Fruit fly (Drosophila melanogaster) whole organism, prepupa: Measurements from ENCODE around the gene TwdlL.

Experiments
- CG6276 ChIP-seq: fragments of 200-800 bp; sonication (Bioruptor generic); optimal IDR thresholded peaks from 2 replicates; lab custom pipeline; 2017; ENCODE audit warnings: missing biosample characterization, mild to moderate bottlenecking, missing genetic modification characterization
- Eip78C ChIP-seq: fragments of 200-800 bp; sonication (Bioruptor generic); peaks from one replicate; lab custom pipeline; 2016; ENCODE audit warnings: missing biosample characterization, missing genetic modification characterization
- Gug ChIP-seq: fragments of 200-800 bp; sonication (Bioruptor generic); IDR thresholded peaks from 2 replicates; pipeline ENCODE4 v1.3.6; 2022; ENCODE audit warnings: missing biosample characterization, missing genetic modification characterization
- spab ChIP-seq: fragments of 200-800 bp; sonication (Bioruptor generic); optimal IDR thresholded peaks from 2 replicates; lab custom pipeline; 2017; ENCODE audit warnings: missing biosample characterization, mild to moderate bottlenecking, missing genetic modification characterization, missing genetic modification reagents

DNA sequence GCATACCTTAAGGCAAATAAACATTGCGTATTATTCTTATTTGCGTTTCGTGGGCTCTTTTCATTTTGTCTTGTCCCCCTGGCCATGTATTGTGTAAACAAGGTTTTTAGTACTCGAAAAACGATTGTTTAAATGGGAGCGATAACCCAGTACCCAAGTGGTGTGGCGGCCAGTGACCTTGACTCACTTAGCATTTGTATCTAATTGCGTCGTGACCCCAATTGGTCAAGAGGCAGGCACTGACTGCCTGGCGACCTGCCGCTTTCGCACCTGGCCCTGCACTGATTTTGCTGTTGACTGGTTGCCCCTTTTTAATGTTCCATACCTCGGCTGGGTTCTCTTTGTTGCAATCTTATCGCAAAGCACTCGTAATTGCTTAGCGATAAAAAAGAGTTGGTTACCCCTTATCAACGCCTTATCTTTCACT lies 37.3 kb downstream of the TwdlL start:
- no peak for TF ChIP-seq spab (GFP tag; lab: Kevin White, UChicago)
- no peak for TF ChIP-seq CG6276 (GFP tag; lab: Kevin White, UChicago)
- TF ChIP-seq Gug: no peak
- no peak for TF ChIP-seq Eip78C (GFP tag; lab: Kevin White, UChicago)
